In genomic region chr2L:1669316-1670027, dm6 we compare ENCODE assay signal across 6 fruit fly cellular contexts.
TF ChIP-seq lines count a peak whose summit lies in the region.

No protein-coding gene starts in this region.

- TF ChIP-seq CTCF in whole organism, embryonic (GFP tag; optimal IDR thresholded peaks at IDR 0.05; lab: Kevin White, UChicago): no peak

TF ChIP-seq in whole organism, 6 proteins besides CTCF, POLR2A, EP300 and RAD21:
- TF ChIP-seq Dll (optimal IDR thresholded peaks at IDR 0.05; lab: Kevin White, UChicago) (no peak), usp (GFP tag; optimal IDR thresholded peaks at IDR 0.05; lab: Kevin White, UChicago) (no peak), pan (optimal IDR thresholded peaks at IDR 0.05; lab: Kevin White, UChicago) (no peak), CG8478 (optimal IDR thresholded peaks at IDR 0.05; lab: Kevin White, UChicago) (peak; percentile 80), psq (optimal IDR thresholded peaks at IDR 0.05; lab: Kevin White, UChicago) (no peak), EcR (GFP tag; optimal IDR thresholded peaks at IDR 0.05; lab: Kevin White, UChicago) (no peak)

TF ChIP-seq in whole organism, adult, 20 proteins besides CTCF, POLR2A, EP300 and RAD21:
- peak; percentile 1 for TF ChIP-seq Mnt (GFP tag; optimal IDR thresholded peaks at IDR 0.05; lab: Kevin White, UChicago)
- TF ChIP-seq pad (GFP tag; optimal IDR thresholded peaks at IDR 0.05; lab: Kevin White, UChicago): no peak
- TF ChIP-seq tj (GFP tag; optimal IDR thresholded peaks at IDR 0.05; lab: Kevin White, UChicago): peak; percentile 18

TF ChIP-seq in whole organism, embryonic, 481 proteins besides CTCF, POLR2A, EP300 and RAD21 (continues in another document):
- TF ChIP-seq tin (GFP tag; optimal IDR thresholded peaks at IDR 0.05; lab: Kevin White, UChicago) (no peak), CG3281 (GFP tag; optimal IDR thresholded peaks at IDR 0.05; lab: Kevin White, UChicago) (no peak), eve (GFP tag; optimal IDR thresholded peaks at IDR 0.05; lab: Kevin White, UChicago) (peak in 1 of 2 experiments; percentile 15), CG15269 (tag; optimal IDR thresholded peaks at IDR 0.05; lab: Kevin White, UChicago) (no peak), ken (GFP tag; IDR thresholded peaks at IDR 0.05; lab: Robert Waterston, UW) (no peak), Jarid2 (GFP tag; optimal IDR thresholded peaks at IDR 0.05; lab: Kevin White, UChicago) (no peak), CG31365 (tag; optimal IDR thresholded peaks at IDR 0.05; lab: Kevin White, UChicago) (no peak), Fer1 (GFP tag; optimal IDR thresholded peaks at IDR 0.05; lab: Kevin White, UChicago) (peak; percentile 17), Nf-YB (GFP tag; optimal IDR thresholded peaks at IDR 0.05; lab: Kevin White, UChicago) (peak; percentile 74), CG32532 (GFP tag; IDR thresholded peaks at IDR 0.05; lab: Robert Waterston, UW) (no peak), kah (GFP tag; optimal IDR thresholded peaks at IDR 0.05; lab: Kevin White, UChicago) (peak; percentile 32), CG17829 (tag; optimal IDR thresholded peaks at IDR 0.05; lab: Kevin White, UChicago) (no peak), row (GFP tag; IDR thresholded peaks at IDR 0.05; lab: Robert Waterston, UW) (peak; percentile 22; the same call in 1 of the 3 replicates), Dbx (GFP tag; IDR thresholded peaks at IDR 0.05; lab: Robert Waterston, UW) (no peak), Hey (tag; optimal IDR thresholded peaks at IDR 0.05; lab: Kevin White, UChicago) (peak; percentile 57), Lhr (GFP tag; optimal IDR thresholded peaks at IDR 0.05; lab: Kevin White, UChicago) (no peak), zf30C (GFP tag; optimal IDR thresholded peaks at IDR 0.05; lab: Kevin White, UChicago) (peak; percentile 40), CG8944 (GFP tag; optimal IDR thresholded peaks at IDR 0.05; lab: Kevin White, UChicago) (no peak), CG2129 (GFP tag; IDR thresholded peaks at IDR 0.05; lab: Robert Waterston, UW; ENCODE audit: partially characterized antibody) (no peak), CG11093 (GFP tag; IDR thresholded peaks at IDR 0.05; lab: Robert Waterston, UW) (no peak), CG15479 (GFP tag; optimal IDR thresholded peaks at IDR 0.05; lab: Kevin White, UChicago) (peak; percentile 85)

TF ChIP-seq in whole organism, prepupa, 60 proteins besides CTCF, POLR2A, EP300 and RAD21 (continues in another document):
- TF ChIP-seq Ets96B (tag; optimal IDR thresholded peaks at IDR 0.05; lab: Kevin White, UChicago): peak; percentile 10
- no peak for TF ChIP-seq eg (GFP tag; IDR thresholded peaks at IDR 0.05; lab: Robert Waterston, UW)
- TF ChIP-seq CG15336 (GFP tag; IDR thresholded peaks at IDR 0.05; lab: Robert Waterston, UW): no peak
- TF ChIP-seq CG31627 (GFP tag; optimal IDR thresholded peaks at IDR 0.05; lab: Kevin White, UChicago): no peak
- TF ChIP-seq Eip78C (GFP tag; lab: Kevin White, UChicago): no peak
- no peak for TF ChIP-seq achi (GFP tag; optimal IDR thresholded peaks at IDR 0.05; lab: Kevin White, UChicago)
- peak; percentile 17 for TF ChIP-seq CG32006 (GFP tag; optimal IDR thresholded peaks at IDR 0.05; lab: Kevin White, UChicago)
- TF ChIP-seq CG8119 (GFP tag; IDR thresholded peaks at IDR 0.05; lab: Robert Waterston, UW): peak; percentile 63
- peak; percentile 48 for TF ChIP-seq svp (GFP tag; lab: Kevin White, UChicago)
- no peak for TF ChIP-seq cyc (GFP tag; optimal IDR thresholded peaks at IDR 0.05; lab: Kevin White, UChicago)
- TF ChIP-seq dsx (GFP tag; optimal IDR thresholded peaks at IDR 0.05; lab: Kevin White, UChicago; ENCODE audit: poor library complexity, severe bottlenecking): peak; percentile 26
- no peak for TF ChIP-seq CG34406 (GFP tag; optimal IDR thresholded peaks at IDR 0.05; lab: Kevin White, UChicago)
- TF ChIP-seq ss (GFP tag; optimal IDR thresholded peaks at IDR 0.05; lab: Kevin White, UChicago): peak; percentile 3 to 55
- TF ChIP-seq CG3032 (tag; optimal IDR thresholded peaks at IDR 0.05; lab: Kevin White, UChicago): peak; percentile 4
- TF ChIP-seq vri (GFP tag; optimal IDR thresholded peaks at IDR 0.05; lab: Kevin White, UChicago): peak; percentile 99
- no peak for TF ChIP-seq CG11902 (GFP tag; optimal IDR thresholded peaks at IDR 0.05; lab: Kevin White, UChicago)
- no peak for TF ChIP-seq Hr38 (GFP tag; optimal IDR thresholded peaks at IDR 0.05; lab: Kevin White, UChicago)
- TF ChIP-seq salr (GFP tag; optimal IDR thresholded peaks at IDR 0.05; lab: Kevin White, UChicago): no peak
- peak; percentile 4 for TF ChIP-seq Sox14 (GFP tag; optimal IDR thresholded peaks at IDR 0.05; lab: Kevin White, UChicago)
- TF ChIP-seq CG6792 (GFP tag; optimal IDR thresholded peaks at IDR 0.05; lab: Kevin White, UChicago): no peak
- no peak for TF ChIP-seq Blimp-1 (GFP tag; optimal IDR thresholded peaks at IDR 0.05; lab: Kevin White, UChicago)
- TF ChIP-seq CG6163 (GFP tag; IDR thresholded peaks at IDR 0.05; lab: Robert Waterston, UW): peak; percentile 42; the same call in 1 of the 3 replicates

TF ChIP-seq in whole organism, pupa, 21 proteins besides CTCF, POLR2A, EP300 and RAD21:
- TF ChIP-seq CG12605 (GFP tag; IDR thresholded peaks at IDR 0.05; lab: Robert Waterston, UW) (no peak; the same call in 1 of the 2 replicates), CG8301 (tag; optimal IDR thresholded peaks at IDR 0.05; lab: Kevin White, UChicago) (no peak), CG14655 (GFP tag; optimal IDR thresholded peaks at IDR 0.05; lab: Kevin White, UChicago) (peak; percentile 13), fd96Ca (GFP tag; IDR thresholded peaks at IDR 0.05; lab: Robert Waterston, UW) (peak; percentile 47; the same call in 2 of the 3 replicates), D1 (tag; optimal IDR thresholded peaks at IDR 0.05; lab: Kevin White, UChicago) (no peak), CG17806 (tag; optimal IDR thresholded peaks at IDR 0.05; lab: Kevin White, UChicago) (no peak), gl (tag; optimal IDR thresholded peaks at IDR 0.05; lab: Kevin White, UChicago) (peak; percentile 46), CG15710 (tag; optimal IDR thresholded peaks at IDR 0.05; lab: Kevin White, UChicago) (peak; percentile 36), CG9948 (tag; optimal IDR thresholded peaks at IDR 0.05; lab: Kevin White, UChicago) (no peak), Pif1B (GFP tag; optimal IDR thresholded peaks at IDR 0.05; lab: Kevin White, UChicago) (no peak), CG8159 (tag; optimal IDR thresholded peaks at IDR 0.05; lab: Kevin White, UChicago) (peak; percentile 14), Pif1A (GFP tag; optimal IDR thresholded peaks at IDR 0.05; lab: Kevin White, UChicago) (no peak), CG34367 (tag; optimal IDR thresholded peaks at IDR 0.05; lab: Kevin White, UChicago) (peak; percentile 14), CG10348 (GFP tag; IDR thresholded peaks at IDR 0.05; lab: Robert Waterston, UW) (no peak), EcR (GFP tag; optimal IDR thresholded peaks at IDR 0.05; lab: Kevin White, UChicago) (no peak), CG4496 (GFP tag; IDR thresholded peaks at IDR 0.05; lab: Robert Waterston, UW) (peak; percentile 34; the same call in 1 of the 3 replicates), rn (GFP tag; IDR thresholded peaks at IDR 0.05; lab: Robert Waterston, UW) (no peak), Ets98B (GFP tag; IDR thresholded peaks at IDR 0.05; lab: Robert Waterston, UW) (no peak), Snoo (tag; optimal IDR thresholded peaks at IDR 0.05; lab: Kevin White, UChicago) (no peak), CG13204 (GFP tag; optimal IDR thresholded peaks at IDR 0.05; lab: Kevin White, UChicago) (no peak), CG32121 (GFP tag; IDR thresholded peaks at IDR 0.05; lab: Robert Waterston, UW) (peak; percentile 65; the same call in 1 of the 2 replicates)

TF ChIP-seq in whole organism, wandering third instar larva, 38 proteins besides CTCF, POLR2A, EP300 and RAD21:
- no peak for TF ChIP-seq sage (GFP tag; optimal IDR thresholded peaks at IDR 0.05; lab: Kevin White, UChicago)
- TF ChIP-seq br (GFP tag; optimal IDR thresholded peaks at IDR 0.05; lab: Kevin White, UChicago): no peak
- peak; percentile 9 for TF ChIP-seq h (GFP tag; optimal IDR thresholded peaks at IDR 0.05; lab: Kevin White, UChicago)
- TF ChIP-seq CG32264 (GFP tag; optimal IDR thresholded peaks at IDR 0.05; lab: Kevin White, UChicago): no peak
- no peak for TF ChIP-seq dsf (GFP tag; optimal IDR thresholded peaks at IDR 0.05; lab: Kevin White, UChicago; ENCODE audit: borderline replicate concordance)
- TF ChIP-seq Dfd (GFP tag; optimal IDR thresholded peaks at IDR 0.05; lab: Kevin White, UChicago): no peak
- no peak for TF ChIP-seq ey (GFP tag; optimal IDR thresholded peaks at IDR 0.05; lab: Kevin White, UChicago)
- no peak for TF ChIP-seq Dif (GFP tag; optimal IDR thresholded peaks at IDR 0.05; lab: Kevin White, UChicago; ENCODE audit: partially characterized antibody)
- TF ChIP-seq HLH106 (tag; optimal IDR thresholded peaks at IDR 0.05; lab: Kevin White, UChicago): no peak
- no peak for TF ChIP-seq CrebA (GFP tag; optimal IDR thresholded peaks at IDR 0.05; lab: Kevin White, UChicago; ENCODE audit: borderline replicate concordance)
- TF ChIP-seq fru (GFP tag; optimal IDR thresholded peaks at IDR 0.05; lab: Kevin White, UChicago): no peak
- TF ChIP-seq Hnf4 (GFP tag; optimal IDR thresholded peaks at IDR 0.05; lab: Kevin White, UChicago): peak; percentile 14
- TF ChIP-seq Rel (GFP tag; optimal IDR thresholded peaks at IDR 0.05; lab: Kevin White, UChicago): no peak
- peak; percentile 0 for TF ChIP-seq Rel (tag; optimal IDR thresholded peaks at IDR 0.05; lab: Kevin White, UChicago)
- TF ChIP-seq brk (GFP tag; optimal IDR thresholded peaks at IDR 0.05; lab: Kevin White, UChicago): no peak
- TF ChIP-seq psq (GFP tag; optimal IDR thresholded peaks at IDR 0.05; lab: Kevin White, UChicago): peak; percentile 48
TF ChIP-seq in whole organism, wandering third instar larva: peak in this region for 4.
